Worm (Caenorhabditis elegans): ENCODE results near the gene C04F5.2.

DNA sequence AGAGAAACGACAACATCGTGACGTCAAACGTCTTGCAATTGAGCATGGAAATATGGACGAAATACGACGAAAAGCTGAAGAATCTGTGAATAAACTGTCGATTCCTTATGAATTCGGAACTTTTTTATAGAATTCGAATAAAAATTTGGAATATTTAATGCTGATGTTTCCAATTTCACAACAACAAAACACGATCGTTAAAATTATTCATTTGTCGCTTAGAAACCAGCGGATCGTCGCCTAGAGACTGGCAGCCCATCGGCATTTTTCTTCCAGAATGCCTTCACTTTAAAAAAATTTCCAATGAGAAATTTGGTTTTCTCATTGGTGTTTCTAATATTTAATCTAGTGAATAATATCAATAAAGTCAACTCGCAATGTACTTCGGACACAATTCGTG, 43.6 kb downstream of the C04F5.2 start, which contains the start of gene cwp-4:
- no peak for TF ChIP-seq nhr-11 (tag; optimal IDR thresholded peaks at IDR 0.05)
- TF ChIP-seq nhr-77 (tag; optimal IDR thresholded peaks at IDR 0.05) = no peak
- no peak for TF ChIP-seq nhr-76 (tag; optimal IDR thresholded peaks at IDR 0.05)
- TF ChIP-seq ceh-88 (GFP tag; IDR thresholded peaks at IDR 0.05) = no peak
- no peak for TF ChIP-seq unc-130 (tag; optimal IDR thresholded peaks at IDR 0.05)
- TF ChIP-seq efl-1 (optimal IDR thresholded peaks at IDR 0.05) = no peak
- no peak for TF ChIP-seq efl-1 (GFP tag; optimal IDR thresholded peaks at IDR 0.05 in 1 of 2)
- TF ChIP-seq nhr-28 (tag; optimal IDR thresholded peaks at IDR 0.05) = no peak
